Fruit fly (Drosophila melanogaster): ENCODE data around the gene CG14963.
A peak's percentile ranks its signal among the peaks of the same experiment; 100 is the strongest.

The CG14963 gene

DNA sequence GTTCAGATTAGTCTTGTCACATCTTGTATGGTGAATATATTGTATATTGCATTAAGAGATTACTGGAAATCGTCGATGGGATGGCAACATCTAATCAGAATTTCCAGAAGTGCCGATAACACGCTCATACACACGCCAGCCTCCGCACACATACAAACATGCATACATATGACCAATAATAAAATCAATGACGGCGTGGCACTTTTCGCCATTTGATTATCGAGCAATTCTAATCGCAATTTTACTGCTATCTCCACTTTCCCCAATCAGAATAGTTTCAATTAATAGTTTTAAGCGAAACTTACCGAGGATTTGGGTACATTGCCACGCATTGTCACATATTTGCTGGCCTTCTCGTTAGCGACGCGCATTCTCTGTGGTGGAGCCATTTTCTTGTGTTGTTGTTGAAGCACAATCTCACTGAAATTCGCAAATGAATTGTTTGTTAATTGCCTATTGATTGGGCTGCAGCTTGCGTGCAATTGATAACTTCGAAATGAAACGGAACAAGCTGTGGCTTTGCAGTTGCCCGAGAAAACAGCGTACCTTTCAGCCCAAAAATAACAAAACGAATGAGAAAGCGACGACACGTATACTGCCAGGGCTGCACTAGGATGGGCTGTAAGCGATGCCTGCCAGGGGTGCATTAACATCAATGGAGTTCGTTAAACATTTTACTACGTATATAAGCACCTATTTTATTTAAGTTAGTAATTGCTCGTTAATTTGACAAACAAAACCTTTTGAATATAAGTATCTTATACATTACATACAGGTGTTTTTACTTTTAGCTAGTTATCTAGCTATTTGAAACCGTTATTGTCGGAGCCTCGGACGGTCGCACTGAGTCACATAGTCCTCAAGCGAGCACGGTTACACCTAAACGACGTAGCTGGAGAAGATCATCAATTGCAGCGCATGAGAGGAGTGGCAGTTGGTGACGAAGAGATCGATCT, 26.4 kb upstream of the CG14963 start, which contains the start of the genes CG32276 and gry (continued):
- TF ChIP-seq zf30C (GFP tag; optimal IDR thresholded peaks at IDR 0.05): no peak
- TF ChIP-seq sug (tag; optimal IDR thresholded peaks at IDR 0.05): no peak
- peak; percentile 77 for TF ChIP-seq vfl (GFP tag; optimal IDR thresholded peaks at IDR 0.05)
- no peak for TF ChIP-seq CG10274 (GFP tag; optimal IDR thresholded peaks at IDR 0.05)
- TF ChIP-seq H2.0 (GFP tag; IDR thresholded peaks at IDR 0.05): no peak; the same call in 1 of the 2 replicates
- no peak; the same call in 1 of the 2 replicates for TF ChIP-seq amos (GFP tag; IDR thresholded peaks at IDR 0.05; ENCODE audit: partially characterized antibody)
- TF ChIP-seq tll (GFP tag; optimal IDR thresholded peaks at IDR 0.05): peak; percentile 64 to 72
- TF ChIP-seq Hsf (GFP tag; optimal IDR thresholded peaks at IDR 0.05): peak; percentile 85
- no peak for TF ChIP-seq abd-A (tag; optimal IDR thresholded peaks at IDR 0.05)
- peak; percentile 65 for TF ChIP-seq shn (GFP tag; optimal IDR thresholded peaks at IDR 0.05)
- TF ChIP-seq CG8478 (optimal IDR thresholded peaks at IDR 0.05): no peak
- peak; percentile 40 for TF ChIP-seq CG8281 (tag; optimal IDR thresholded peaks at IDR 0.05)
- TF ChIP-seq ERR (GFP tag; optimal IDR thresholded peaks at IDR 0.05): peak; percentile 48
- no peak for TF ChIP-seq Kr (GFP tag; optimal IDR thresholded peaks at IDR 0.05)
- no peak for TF ChIP-seq D19A (tag; optimal IDR thresholded peaks at IDR 0.05)
- TF ChIP-seq Sry-δ (GFP tag; optimal IDR thresholded peaks at IDR 0.05): peak; percentile 77
- peak; percentile 80 for TF ChIP-seq disco-r (GFP tag; optimal IDR thresholded peaks at IDR 0.05)
- TF ChIP-seq her (GFP tag; optimal IDR thresholded peaks at IDR 0.05): peak; percentile 71
- TF ChIP-seq cg (GFP tag; optimal IDR thresholded peaks at IDR 0.05): peak; percentile 73
- TF ChIP-seq ftz-f1 (GFP tag; optimal IDR thresholded peaks at IDR 0.05): peak; percentile 83
- TF ChIP-seq CTCF (GFP tag; optimal IDR thresholded peaks at IDR 0.05): no peak
- peak; percentile 43 for TF ChIP-seq da (GFP tag; optimal IDR thresholded peaks at IDR 0.05)
- TF ChIP-seq CG3726 (GFP tag; IDR thresholded peaks at IDR 0.05): 0 out of 3 replicates have a peak, but pooled peaks have one; percentile 55
- TF ChIP-seq CG1792 (GFP tag; optimal IDR thresholded peaks at IDR 0.05): no peak
- TF ChIP-seq CG12769 (tag; optimal IDR thresholded peaks at IDR 0.05): no peak
- peak; percentile 33 for TF ChIP-seq CG3407 (GFP tag; optimal IDR thresholded peaks at IDR 0.05)
- TF ChIP-seq Scr (GFP tag; IDR thresholded peaks at IDR 0.05; ENCODE audit: partially characterized antibody): peak; percentile 53
- TF ChIP-seq Dbx (GFP tag; IDR thresholded peaks at IDR 0.05): peak; percentile 69; the same call in 1 of the 3 replicates
- TF ChIP-seq Spps (tag; optimal IDR thresholded peaks at IDR 0.05): peak; percentile 57
- TF ChIP-seq Antp (GFP tag; optimal IDR thresholded peaks at IDR 0.05): peak; percentile 79
- peak; percentile 77 for TF ChIP-seq Fer1 (GFP tag; optimal IDR thresholded peaks at IDR 0.05)
- peak; percentile 79 for TF ChIP-seq pho (GFP tag; optimal IDR thresholded peaks at IDR 0.05)
- no peak for TF ChIP-seq bowl (GFP tag; IDR thresholded peaks at IDR 0.05)
- peak; percentile 80 for TF ChIP-seq CG13624 (GFP tag; optimal IDR thresholded peaks at IDR 0.05)
- peak; percentile 67 for TF ChIP-seq dmrt11E (tag; optimal IDR thresholded peaks at IDR 0.05)
- TF ChIP-seq Dip3 (GFP tag; optimal IDR thresholded peaks at IDR 0.05): peak; percentile 71
- peak; percentile 82 for TF ChIP-seq Mad (GFP tag; optimal IDR thresholded peaks at IDR 0.05)
- TF ChIP-seq dysf (GFP tag; IDR thresholded peaks at IDR 0.05): peak; percentile 74
- TF ChIP-seq H15 (GFP tag; IDR thresholded peaks at IDR 0.05): peak; percentile 63; the same call in 2 of the 3 replicates
- peak; percentile 75 for TF ChIP-seq NFAT (GFP tag; IDR thresholded peaks at IDR 0.05)
- TF ChIP-seq ara (GFP tag; IDR thresholded peaks at IDR 0.05): peak; percentile 46; the same call in 1 of the 2 replicates
- TF ChIP-seq PHDP (tag; optimal IDR thresholded peaks at IDR 0.05): no peak
- no peak for TF ChIP-seq CG10321 (GFP tag; IDR thresholded peaks at IDR 0.05)
- TF ChIP-seq NfI (GFP tag; optimal IDR thresholded peaks at IDR 0.05): peak; percentile 73
- TF ChIP-seq Hr39 (optimal IDR thresholded peaks at IDR 0.05): no peak
- peak; percentile 73 for TF ChIP-seq CG9727 (GFP tag; optimal IDR thresholded peaks at IDR 0.05)
- TF ChIP-seq CG34224 (GFP tag; IDR thresholded peaks at IDR 0.05; ENCODE audit: partially characterized antibody): no peak; the same call in 2 of the 3 replicates
- TF ChIP-seq MBD-R2 (GFP tag; IDR thresholded peaks at IDR 0.05): peak; percentile 85
- TF ChIP-seq CG15514 (GFP tag; optimal IDR thresholded peaks at IDR 0.05): peak; percentile 91
- TF ChIP-seq CG2712 (tag; optimal IDR thresholded peaks at IDR 0.05): peak; percentile 85
